Worm (Caenorhabditis elegans) whole organism, midembryonic: ENCODE data around the gene T02H6.4.

Experiments used
- klf-2 ChIP-seq: fragments of 200-800 bp; sonication (Bioruptor generic); conservative IDR thresholded peaks from 2 replicates; pipeline ENCODE4 v1.3.6; 2022; ENCODE audit warnings: missing genetic modification reagents, missing genetic modification characterization, missing compliant biosample characterization
- med-1 ChIP-seq: sonication (generic microtip); optimal IDR thresholded peaks from 2 replicates; lab custom pipeline; 2017; ENCODE audit warnings: missing genetic modification characterization, mild to moderate bottlenecking, missing compliant biosample characterization, antibody characterized with exemption, missing genetic modification reagents; ENCODE audit not compliant: insufficient read depth
- ztf-23 ChIP-seq: fragments of 200-800 bp; sonication (Bioruptor generic); IDR thresholded peaks from 2 replicates; pipeline ENCODE4 v1.3.6; 2022; ENCODE audit warnings: missing genetic modification reagents, missing genetic modification characterization, missing compliant biosample characterization

ce11 chrII:678581-678980, 11.3 kb upstream of the T02H6.4 start, which contains the start of gene T02H6.9:
- no peak for TF ChIP-seq med-1 (GFP tag; lab: Kevin White, UChicago)
- TF ChIP-seq klf-2, result no peak
- no peak for TF ChIP-seq ztf-23
